Fruit fly (Drosophila melanogaster): ENCODE measurements around the gene Prp40.

Prp40 gene

DNA sequence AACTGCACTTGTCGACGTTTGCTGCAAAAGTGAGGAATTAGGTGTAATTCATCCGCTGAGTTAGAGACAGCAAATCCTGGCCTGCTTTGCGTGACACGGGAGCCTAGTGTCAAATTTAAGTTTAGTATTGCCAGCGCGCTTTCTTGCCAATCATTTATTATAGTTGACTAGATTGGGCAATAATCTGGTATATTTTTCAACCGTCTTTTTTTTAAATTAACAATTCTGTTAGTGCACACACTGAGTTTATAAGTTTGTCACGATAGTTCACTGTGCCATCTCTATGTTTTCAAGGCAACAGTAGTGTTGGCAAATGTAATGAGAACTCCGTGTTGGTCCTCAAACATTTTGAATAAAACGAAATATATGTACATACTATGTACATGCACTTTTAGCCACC is 46.2 kb upstream of the Prp40 start, which contains the start of the genes CG9641 and CG3165 (continued):
- TF ChIP-seq YL-1 (GFP tag; optimal IDR thresholded peaks at IDR 0.05) (peak; percentile 71), CG11456 (GFP tag; IDR thresholded peaks at IDR 0.05) (peak; percentile 90), CG10267 (tag; optimal IDR thresholded peaks at IDR 0.05) (peak; percentile 99), gcm (GFP tag; optimal IDR thresholded peaks at IDR 0.05) (no peak), bab2 (GFP tag; optimal IDR thresholded peaks at IDR 0.05) (peak; percentile 90), Fer2 (tag; optimal IDR thresholded peaks at IDR 0.05) (peak; percentile 70), HHEX (GFP tag; optimal IDR thresholded peaks at IDR 0.05) (no peak), CG12299 (tag; optimal IDR thresholded peaks at IDR 0.05) (peak; percentile 66), CG15073 (GFP tag; optimal IDR thresholded peaks at IDR 0.05) (peak; percentile 43), vnd (GFP tag; IDR thresholded peaks at IDR 0.05; ENCODE audit: partially characterized antibody) (peak; percentile 98), Asciz (GFP tag; optimal IDR thresholded peaks at IDR 0.05) (no peak), Hmx (GFP tag; optimal IDR thresholded peaks at IDR 0.05) (no peak), Sry-β (GFP tag; optimal IDR thresholded peaks at IDR 0.05) (peak; percentile 60), gt (GFP tag; IDR thresholded peaks at IDR 0.05) (peak; percentile 55; the same call in 1 of the 2 replicates), CG10959 (GFP tag; IDR thresholded peaks at IDR 0.05) (peak; percentile 76), CG9797 (GFP tag; optimal IDR thresholded peaks at IDR 0.05) (peak; percentile 53), CG8924 (tag; optimal IDR thresholded peaks at IDR 0.05) (peak; percentile 82), Max (GFP tag; optimal IDR thresholded peaks at IDR 0.05) (peak; percentile 84), disco-r (GFP tag; optimal IDR thresholded peaks at IDR 0.05) (peak; percentile 74), scrt (GFP tag; optimal IDR thresholded peaks at IDR 0.05) (peak; percentile 77), C15 (GFP tag; IDR thresholded peaks at IDR 0.05) (no peak), CG10565 (GFP tag; optimal IDR thresholded peaks at IDR 0.05) (peak; percentile 70), CG9817 (tag; optimal IDR thresholded peaks at IDR 0.05) (peak; percentile 83), chinmo (GFP tag; IDR thresholded peaks at IDR 0.05; ENCODE audit: partially characterized antibody) (peak; percentile 76; the same call in 1 of the 4 replicates), row (GFP tag; IDR thresholded peaks at IDR 0.05) (peak; percentile 98), Hr39 (optimal IDR thresholded peaks at IDR 0.05) (no peak), CrebB (tag; optimal IDR thresholded peaks at IDR 0.05) (peak; percentile 63), peb (GFP tag; IDR thresholded peaks at IDR 0.05) (peak; percentile 73), btn (GFP tag; optimal IDR thresholded peaks at IDR 0.05) (peak; percentile 67), CG2120 (GFP tag; optimal IDR thresholded peaks at IDR 0.05) (peak; percentile 92), CG17568 (GFP tag; optimal IDR thresholded peaks at IDR 0.05) (no peak), schlank (tag; optimal IDR thresholded peaks at IDR 0.05) (peak; percentile 52), pita (GFP tag; optimal IDR thresholded peaks at IDR 0.05) (no peak), CG6175 (GFP tag; IDR thresholded peaks at IDR 0.05) (no peak), wor (GFP tag; IDR thresholded peaks at IDR 0.05) (peak; percentile 57; the same call in 1 of the 2 replicates), CG12942 (GFP tag; optimal IDR thresholded peaks at IDR 0.05) (peak; percentile 85), ato (GFP tag; IDR thresholded peaks at IDR 0.05; ENCODE audit: partially characterized antibody) (peak; percentile 78), pzg (GFP tag; optimal IDR thresholded peaks at IDR 0.05) (peak; percentile 62), CG33557 (GFP tag; optimal IDR thresholded peaks at IDR 0.05) (peak; percentile 86), gem (tag; optimal IDR thresholded peaks at IDR 0.05) (no peak), TFAM (GFP tag; optimal IDR thresholded peaks at IDR 0.05) (no peak), amos (GFP tag; IDR thresholded peaks at IDR 0.05; ENCODE audit: partially characterized antibody) (peak; percentile 88), hb (GFP tag; IDR thresholded peaks at IDR 0.05; ENCODE audit: partially characterized antibody) (peak; percentile 94), CG16815 (GFP tag; optimal IDR thresholded peaks at IDR 0.05) (peak; percentile 69), crp (GFP tag; optimal IDR thresholded peaks at IDR 0.05) (peak in 1 of 2 experiments; percentile 46), nom (GFP tag; optimal IDR thresholded peaks at IDR 0.05) (peak; percentile 73), tll (GFP tag; optimal IDR thresholded peaks at IDR 0.05) (peak in 1 of 2 experiments; percentile 29), Fer1 (GFP tag; optimal IDR thresholded peaks at IDR 0.05) (peak; percentile 82), CG14860 (GFP tag; IDR thresholded peaks at IDR 0.05; ENCODE audit: partially characterized antibody) (peak; percentile 95)
